Fruit fly (Drosophila melanogaster): ENCODE data around the gene kmr.
A peak's percentile ranks its signal among the peaks of the same experiment; 100 is the strongest.

Gene kmr

DNA sequence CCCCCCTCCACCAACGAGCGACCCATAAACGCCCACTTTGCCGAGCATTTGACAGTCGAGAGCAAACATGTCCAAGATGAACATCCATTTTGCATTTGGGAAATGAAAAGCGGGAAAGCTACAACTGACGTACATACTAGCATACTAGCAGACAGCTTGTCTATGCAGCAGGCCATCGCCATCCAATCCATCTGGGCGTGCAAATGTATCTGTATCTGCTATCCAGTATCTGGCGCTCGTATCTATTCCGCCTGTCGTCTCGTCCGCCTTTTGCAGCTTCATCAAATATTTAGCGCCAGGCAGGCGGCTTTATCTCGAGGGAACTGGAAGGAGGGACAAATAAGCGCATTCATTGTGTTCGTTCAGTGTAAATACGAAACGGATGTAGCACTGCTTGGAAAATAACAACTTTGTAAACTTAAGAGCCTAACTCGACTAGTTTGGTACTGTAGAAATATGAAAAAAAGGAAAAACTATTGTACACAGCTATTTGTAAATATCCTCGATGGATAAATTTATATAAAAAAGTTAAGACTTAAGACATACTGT lies 949 bp upstream of the kmr start (continued):
- TF ChIP-seq CG30403 (GFP tag; optimal IDR thresholded peaks at IDR 0.05), result no peak
- TF ChIP-seq CG16815 (GFP tag; optimal IDR thresholded peaks at IDR 0.05), result no peak
- TF ChIP-seq Hsf (GFP tag; optimal IDR thresholded peaks at IDR 0.05), result no peak
- 0 out of 2 replicates have a peak, but pooled peaks have one; percentile 12 for TF ChIP-seq Rfx (GFP tag; IDR thresholded peaks at IDR 0.05)
- TF ChIP-seq bigmax (GFP tag; optimal IDR thresholded peaks at IDR 0.05), result no peak
- no peak for TF ChIP-seq HLH54F (GFP tag; optimal IDR thresholded peaks at IDR 0.05)
- no peak for TF ChIP-seq CG7372 (GFP tag; IDR thresholded peaks at IDR 0.05)
- peak; percentile 30 for TF ChIP-seq CG1603 (tag; optimal IDR thresholded peaks at IDR 0.05)
- no peak for TF ChIP-seq CG14014 (GFP tag; IDR thresholded peaks at IDR 0.05)
- TF ChIP-seq CG8290 (GFP tag; optimal IDR thresholded peaks at IDR 0.05), result no peak
- TF ChIP-seq CG8290 (tag; optimal IDR thresholded peaks at IDR 0.05), result no peak
- TF ChIP-seq maf-S (GFP tag; optimal IDR thresholded peaks at IDR 0.05), result peak; percentile 1
- TF ChIP-seq D19B (GFP tag; optimal IDR thresholded peaks at IDR 0.05), result no peak
- TF ChIP-seq Sry-δ (GFP tag; optimal IDR thresholded peaks at IDR 0.05), result no peak
- no peak for TF ChIP-seq CG4360 (GFP tag; IDR thresholded peaks at IDR 0.05)
- TF ChIP-seq CG10209 (GFP tag; optimal IDR thresholded peaks at IDR 0.05), result no peak
- no peak for TF ChIP-seq cato (GFP tag; optimal IDR thresholded peaks at IDR 0.05; ENCODE audit: borderline replicate concordance)
- TF ChIP-seq CG8924 (tag; optimal IDR thresholded peaks at IDR 0.05), result no peak
- no peak for TF ChIP-seq CG17385 (GFP tag; optimal IDR thresholded peaks at IDR 0.05)
- TF ChIP-seq B-H1 (GFP tag; IDR thresholded peaks at IDR 0.05), result no peak
- no peak for TF ChIP-seq ase (GFP tag; IDR thresholded peaks at IDR 0.05)
- no peak for TF ChIP-seq tio (GFP tag; optimal IDR thresholded peaks at IDR 0.05)
- peak; percentile 52 for TF ChIP-seq crol (GFP tag; IDR thresholded peaks at IDR 0.05)
- no peak for TF ChIP-seq fru (optimal IDR thresholded peaks at IDR 0.05)
- 0 out of 3 replicates have a peak, but pooled peaks have one; percentile 33 for TF ChIP-seq CG11456 (GFP tag; IDR thresholded peaks at IDR 0.05)
- TF ChIP-seq sens (GFP tag), result peak; percentile 71
- TF ChIP-seq CG16813 (GFP tag; IDR thresholded peaks at IDR 0.05; ENCODE audit: partially characterized antibody), result no peak
- TF ChIP-seq lab (GFP tag; optimal IDR thresholded peaks at IDR 0.05), result no peak
- no peak for TF ChIP-seq Fer2 (tag; optimal IDR thresholded peaks at IDR 0.05)
- TF ChIP-seq NC2β (GFP tag; optimal IDR thresholded peaks at IDR 0.05), result no peak
- TF ChIP-seq zen2 (GFP tag; IDR thresholded peaks at IDR 0.05; ENCODE audit: partially characterized antibody), result 0 out of 3 replicates have a peak, but pooled peaks have one; percentile 12
- no peak for TF ChIP-seq BtbVII (GFP tag; optimal IDR thresholded peaks at IDR 0.05)
- TF ChIP-seq Optix (GFP tag; IDR thresholded peaks at IDR 0.05), result 0 out of 3 replicates have a peak, but pooled peaks have one; percentile 24
- TF ChIP-seq CG15696 (tag; optimal IDR thresholded peaks at IDR 0.05), result peak; percentile 19
- no peak for TF ChIP-seq ems (GFP tag; optimal IDR thresholded peaks at IDR 0.05)
- no peak for TF ChIP-seq knrl (GFP tag; IDR thresholded peaks at IDR 0.05; ENCODE audit: partially characterized antibody)
- no peak for TF ChIP-seq da (GFP tag; optimal IDR thresholded peaks at IDR 0.05)
- TF ChIP-seq CG17359 (tag; optimal IDR thresholded peaks at IDR 0.05), result no peak
- TF ChIP-seq nom (GFP tag; optimal IDR thresholded peaks at IDR 0.05), result peak; percentile 14
- no peak for TF ChIP-seq Dek (tag; optimal IDR thresholded peaks at IDR 0.05)
- TF ChIP-seq lola (GFP tag; optimal IDR thresholded peaks at IDR 0.05), result peak in 1 of 3 experiments; percentile 5
- no peak for TF ChIP-seq CG11093 (GFP tag; IDR thresholded peaks at IDR 0.05)
- no peak for TF ChIP-seq tap (tag; optimal IDR thresholded peaks at IDR 0.05)
- TF ChIP-seq CHES-1-like (GFP tag; optimal IDR thresholded peaks at IDR 0.05), result no peak
- no peak for TF ChIP-seq Hr39 (optimal IDR thresholded peaks at IDR 0.05)
- TF ChIP-seq kni (GFP tag; optimal IDR thresholded peaks at IDR 0.05), result no peak
- no peak for TF ChIP-seq gro (GFP tag; optimal IDR thresholded peaks at IDR 0.05)
- no peak for TF ChIP-seq shn (GFP tag; optimal IDR thresholded peaks at IDR 0.05)
- no peak for TF ChIP-seq dati (GFP tag; IDR thresholded peaks at IDR 0.05)
- peak; percentile 7 for TF ChIP-seq gem (tag; optimal IDR thresholded peaks at IDR 0.05)
- no peak for TF ChIP-seq CG8765 (GFP tag; IDR thresholded peaks at IDR 0.05)
- no peak for TF ChIP-seq CG3065 (GFP tag; optimal IDR thresholded peaks at IDR 0.05)
